Worm (Caenorhabditis elegans) whole organism, L1 larva: ENCODE measurements around the gene idpb-5.

ENCODE experiments used
- aha-1 ChIP-seq: fragments of 150-350 bp; optimal IDR thresholded peaks from 2 replicates; lab custom pipeline; 2014; ENCODE audit warnings: missing biosample characterization, missing genetic modification characterization
- aly-2 ChIP-seq: fragments of 150-350 bp; optimal IDR thresholded peaks from 2 replicates; lab custom pipeline; 2014; ENCODE audit warnings: missing biosample characterization, missing genetic modification characterization
- blmp-1 ChIP-seq: fragments of 150-350 bp; optimal IDR thresholded peaks from 2 replicates; lab custom pipeline; 2014; ENCODE audit warnings: missing biosample characterization, missing genetic modification characterization
- ceh-63 ChIP-seq: fragments of 200-800 bp; sonication (Bioruptor generic); optimal IDR thresholded peaks from 2 replicates; lab custom pipeline; 2018; ENCODE audit warnings: mild to moderate bottlenecking, missing genetic modification characterization, missing compliant biosample characterization
- ceh-8 ChIP-seq: fragments of 200-800 bp; sonication (Bioruptor generic); optimal IDR thresholded peaks from 2 replicates; lab custom pipeline; 2018; ENCODE audit warnings: mild to moderate bottlenecking, missing genetic modification characterization, moderate library complexity, missing compliant biosample characterization
- dpl-1 ChIP-seq, 3 experiments: fragments of 150-350 bp in 2 of 3; sonication (generic microtip) in 1 of 3; optimal IDR thresholded peaks; 2 replicates each; lab custom pipeline; 2014 to 2017; ENCODE audit warnings: missing biosample characterization in 3 of 3, missing genetic modification characterization in 3 of 3, missing genetic modification reagents in 3 of 3
- dsc-1 ChIP-seq: sonication (generic microtip); optimal IDR thresholded peaks from 2 replicates; lab custom pipeline; 2016; ENCODE audit warnings: mild to moderate bottlenecking, missing genetic modification characterization, missing compliant biosample characterization
- efl-1 ChIP-seq, 4 experiments: fragments of 150-350 bp; optimal IDR thresholded peaks in 3 of 4; peaks in 1 of 4; 1 replicate in 1 of 4; 2 replicates in 3 of 4; lab custom pipeline; 2014; ENCODE audit warnings: missing biosample characterization in 2 of 4, missing genetic modification characterization in 2 of 4, missing genetic modification reagents in 2 of 4
- egl-27 ChIP-seq, 2 experiments: fragments of 150-350 bp in 1 of 2; sonication (generic microtip); optimal IDR thresholded peaks; 3 replicates each; lab custom pipeline; 2017 to 2018; ENCODE audit warnings: missing biosample characterization in 2 of 2, missing genetic modification characterization in 2 of 2, missing genetic modification reagents in 2 of 2
- elt-2 ChIP-seq: sonication (generic microtip); optimal IDR thresholded peaks from 2 replicates; lab custom pipeline; 2016; ENCODE audit warnings: missing genetic modification characterization, mild to moderate bottlenecking, inconsistent platforms, missing compliant biosample characterization, missing genetic modification reagents
- ets-5 ChIP-seq: fragments of 200-800 bp; sonication (Bioruptor generic); IDR thresholded peaks from 2 replicates; pipeline ENCODE4 v1.3.6; 2022; ENCODE audit warnings: missing genetic modification characterization, missing compliant biosample characterization
- fkh-10 ChIP-seq: sonication (generic microtip); optimal IDR thresholded peaks from 2 replicates; lab custom pipeline; 2017; ENCODE audit warnings: missing biosample characterization, missing genetic modification reagents, missing genetic modification characterization
- fkh-4 ChIP-seq: sonication (generic microtip); optimal IDR thresholded peaks from 2 replicates; lab custom pipeline; 2016; ENCODE audit warnings: missing compliant biosample characterization, missing genetic modification characterization, borderline replicate concordance
- fkh-8 ChIP-seq: sonication (generic microtip); optimal IDR thresholded peaks from 2 replicates; lab custom pipeline; 2016; ENCODE audit warnings: mild to moderate bottlenecking, missing genetic modification characterization, missing compliant biosample characterization
- hlh-17 ChIP-seq: fragments of 200-800 bp; sonication (Bioruptor generic); optimal IDR thresholded peaks from 2 replicates; lab custom pipeline; 2018; ENCODE audit warnings: missing genetic modification characterization, mild to moderate bottlenecking, missing compliant biosample characterization, moderate library complexity, borderline replicate concordance
- isw-1 ChIP-seq: fragments of 200-800 bp; sonication (Bioruptor generic); IDR thresholded peaks from 2 replicates; pipeline ENCODE4 v1.3.6; 2022; ENCODE audit warnings: missing genetic modification characterization, missing compliant biosample characterization
- jun-1 ChIP-seq: fragments of 150-350 bp; optimal IDR thresholded peaks from 2 replicates; lab custom pipeline; 2014; ENCODE audit warnings: missing biosample characterization, missing genetic modification reagents, missing genetic modification characterization
- lin-14 ChIP-seq: fragments of 200-800 bp; sonication (Bioruptor generic); optimal IDR thresholded peaks from 2 replicates; lab custom pipeline; 2018; ENCODE audit warnings: mild to moderate bottlenecking, missing genetic modification characterization, moderate library complexity, missing compliant biosample characterization
- lin-35 ChIP-seq, 2 experiments: fragments of 150-350 bp; optimal IDR thresholded peaks; 2 replicates each; lab custom pipeline; 2014; ENCODE audit warnings: missing biosample characterization in 2 of 2, missing genetic modification characterization in 2 of 2, missing genetic modification reagents in 2 of 2
- lin-39 ChIP-seq: fragments of 150-350 bp; optimal IDR thresholded peaks from 2 replicates; lab custom pipeline; 2014; ENCODE audit warnings: missing biosample characterization, missing genetic modification reagents, missing genetic modification characterization
- lir-3 ChIP-seq: sonication (generic microtip); optimal IDR thresholded peaks from 2 replicates; lab custom pipeline; 2016; ENCODE audit warnings: mild to moderate bottlenecking, missing genetic modification characterization, moderate library complexity, missing compliant biosample characterization; ENCODE audit not compliant: poor library complexity
- lsy-2 ChIP-seq, 2 experiments: fragments of 150-350 bp; optimal IDR thresholded peaks; 2 replicates each; lab custom pipeline; 2014; ENCODE audit warnings: missing biosample characterization in 2 of 2, missing genetic modification characterization in 2 of 2
- mep-1 ChIP-seq: fragments of 150-350 bp; optimal IDR thresholded peaks from 2 replicates; lab custom pipeline; 2014; ENCODE audit warnings: missing biosample characterization, missing genetic modification characterization
- nhr-11 ChIP-seq: fragments of 150-350 bp; optimal IDR thresholded peaks from 2 replicates; lab custom pipeline; 2014; ENCODE audit warnings: missing biosample characterization, missing genetic modification characterization
- nhr-20 ChIP-seq: sonication (generic microtip); optimal IDR thresholded peaks from 2 replicates; lab custom pipeline; 2016; ENCODE audit warnings: mild to moderate bottlenecking, missing genetic modification characterization, missing compliant biosample characterization
- nhr-237 ChIP-seq: fragments of 150-350 bp; optimal IDR thresholded peaks from 2 replicates; lab custom pipeline; 2014; ENCODE audit warnings: missing biosample characterization, missing genetic modification characterization
- nhr-28 ChIP-seq: fragments of 150-350 bp; optimal IDR thresholded peaks from 2 replicates; lab custom pipeline; 2014; ENCODE audit warnings: missing biosample characterization, missing genetic modification characterization
- nhr-47 ChIP-seq: sonication (generic microtip); optimal IDR thresholded peaks from 2 replicates; lab custom pipeline; 2016; ENCODE audit warnings: mild to moderate bottlenecking, missing genetic modification characterization, moderate library complexity, missing compliant biosample characterization
- nhr-71 ChIP-seq: sonication (generic microtip); optimal IDR thresholded peaks from 2 replicates; lab custom pipeline; 2016; ENCODE audit warnings: mild to moderate bottlenecking, missing genetic modification characterization, moderate library complexity, missing compliant biosample characterization
- nhr-76 ChIP-seq: sonication (generic microtip); optimal IDR thresholded peaks from 2 replicates; lab custom pipeline; 2017; ENCODE audit warnings: missing biosample characterization, missing genetic modification characterization
- nhr-84 ChIP-seq: sonication (generic microtip); optimal IDR thresholded peaks from 2 replicates; lab custom pipeline; 2017; ENCODE audit warnings: missing biosample characterization, missing genetic modification characterization
- nhr-90 ChIP-seq: sonication (generic microtip); optimal IDR thresholded peaks from 2 replicates; lab custom pipeline; 2016; ENCODE audit warnings: mild to moderate bottlenecking, missing genetic modification characterization, missing compliant biosample characterization; ENCODE audit not compliant: poor library complexity
- pag-3 ChIP-seq: sonication (generic microtip); optimal IDR thresholded peaks from 2 replicates; lab custom pipeline; 2017; ENCODE audit warnings: missing genetic modification characterization, mild to moderate bottlenecking, missing compliant biosample characterization, antibody characterized with exemption, borderline replicate concordance; ENCODE audit not compliant: insufficient read depth
- skn-1 ChIP-seq: fragments of 150-350 bp; optimal IDR thresholded peaks from 2 replicates; lab custom pipeline; 2014; ENCODE audit warnings: missing biosample characterization, missing genetic modification characterization
- sptf-1 ChIP-seq: fragments of 150-350 bp; optimal IDR thresholded peaks from 2 replicates; lab custom pipeline; 2014; ENCODE audit warnings: missing biosample characterization, missing genetic modification characterization
- swsn-7 ChIP-seq: sonication (generic microtip); optimal IDR thresholded peaks from 2 replicates; lab custom pipeline; 2016; ENCODE audit warnings: missing genetic modification characterization, missing compliant biosample characterization
- tbx-2 ChIP-seq: sonication (generic microtip); optimal IDR thresholded peaks from 2 replicates; lab custom pipeline; 2016; ENCODE audit warnings: missing genetic modification characterization, missing compliant biosample characterization
- tlp-1 ChIP-seq: fragments of 150-350 bp; optimal IDR thresholded peaks from 2 replicates; lab custom pipeline; 2014; ENCODE audit warnings: missing biosample characterization, missing genetic modification characterization
- unc-130 ChIP-seq: fragments of 150-350 bp; optimal IDR thresholded peaks from 2 replicates; lab custom pipeline; 2017; ENCODE audit warnings: missing biosample characterization, missing genetic modification characterization, inconsistent platforms
- unc-30 ChIP-seq: sonication (generic microtip); optimal IDR thresholded peaks from 2 replicates; lab custom pipeline; 2017; ENCODE audit warnings: missing biosample characterization, missing genetic modification characterization
- unc-86 ChIP-seq: sonication (generic microtip); optimal IDR thresholded peaks from 2 replicates; lab custom pipeline; 2016; ENCODE audit warnings: missing genetic modification characterization, missing compliant biosample characterization
- unc-98 ChIP-seq: fragments of 200-800 bp; sonication (Bioruptor generic); IDR thresholded peaks from 2 replicates; pipeline ENCODE4 v1.3.6; 2022; ENCODE audit warnings: missing genetic modification characterization, missing compliant biosample characterization
- vab-15 ChIP-seq: sonication (generic microtip); optimal IDR thresholded peaks from 2 replicates; lab custom pipeline; 2017; ENCODE audit warnings: missing genotype, mild to moderate bottlenecking, missing genetic modification characterization, missing compliant biosample characterization
- zip-4 ChIP-seq: fragments of 200-800 bp; sonication (Bioruptor generic); optimal IDR thresholded peaks from 2 replicates; lab custom pipeline; 2018; ENCODE audit warnings: mild to moderate bottlenecking, missing genetic modification characterization, moderate library complexity, missing compliant biosample characterization

Gene idpb-5

DNA sequence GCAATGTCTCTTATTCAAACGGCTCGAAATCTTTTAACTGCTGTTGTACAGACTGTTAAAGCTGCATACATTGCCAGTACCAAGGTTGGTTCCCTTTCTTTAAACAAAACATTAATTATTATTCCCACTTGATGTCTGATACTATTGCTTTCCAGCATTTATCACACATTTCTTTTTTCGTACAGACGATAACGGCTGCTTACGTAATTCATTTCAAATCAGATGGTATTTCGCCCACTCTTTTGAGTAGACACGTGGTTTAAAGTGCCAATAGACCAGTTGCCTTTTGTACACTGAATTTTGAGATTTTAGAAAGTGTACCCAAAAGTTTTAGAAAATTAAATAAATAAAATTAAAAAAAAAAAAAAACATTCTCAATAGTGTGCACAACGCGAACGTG lies 10.1 kb downstream of the idpb-5 start:
- no peak for TF ChIP-seq egl-27 (tag; optimal IDR thresholded peaks at IDR 0.05; lab: Kevin White, UChicago)
- no peak for TF ChIP-seq isw-1 (GFP tag; lab: Robert Waterston, UW)
- TF ChIP-seq ets-5 (GFP tag; lab: Robert Waterston, UW): no peak
- no peak for TF ChIP-seq nhr-47 (tag; lab: Kevin White, UChicago)
- no peak for TF ChIP-seq aha-1 (tag; lab: Kevin White, UChicago)
- TF ChIP-seq efl-1 (optimal IDR thresholded peaks at IDR 0.05; lab: Kevin White, UChicago): no peak
- no peak for TF ChIP-seq efl-1 (GFP tag; optimal IDR thresholded peaks at IDR 0.05 in 1 of 2; lab: Kevin White, UChicago)
- no peak for TF ChIP-seq blmp-1
- TF ChIP-seq hlh-17: no peak
- TF ChIP-seq fkh-4 (tag; lab: Kevin White, UChicago): no peak
- TF ChIP-seq nhr-20: peak; percentile 17
- TF ChIP-seq mep-1 (tag; lab: Kevin White, UChicago): no peak
- no peak for TF ChIP-seq fkh-8 (tag; lab: Kevin White, UChicago)
- TF ChIP-seq elt-2 (tag; lab: Kevin White, UChicago): peak; percentile 72
- no peak for TF ChIP-seq tlp-1
- TF ChIP-seq nhr-84 (tag; lab: Kevin White, UChicago): no peak
- peak in 1 of 2 experiments; percentile 53 for TF ChIP-seq lin-35 (GFP tag; optimal IDR thresholded peaks at IDR 0.05; lab: Kevin White, UChicago)
- no peak for TF ChIP-seq dsc-1 (tag; lab: Kevin White, UChicago)
- no peak for TF ChIP-seq lir-3 (tag; lab: Kevin White, UChicago)
- TF ChIP-seq pag-3 (tag; lab: Kevin White, UChicago): no peak
- TF ChIP-seq unc-98 (GFP tag; lab: Robert Waterston, UW): no peak
- no peak for TF ChIP-seq ceh-8 (GFP tag; lab: Kevin White, UChicago)

DNA sequence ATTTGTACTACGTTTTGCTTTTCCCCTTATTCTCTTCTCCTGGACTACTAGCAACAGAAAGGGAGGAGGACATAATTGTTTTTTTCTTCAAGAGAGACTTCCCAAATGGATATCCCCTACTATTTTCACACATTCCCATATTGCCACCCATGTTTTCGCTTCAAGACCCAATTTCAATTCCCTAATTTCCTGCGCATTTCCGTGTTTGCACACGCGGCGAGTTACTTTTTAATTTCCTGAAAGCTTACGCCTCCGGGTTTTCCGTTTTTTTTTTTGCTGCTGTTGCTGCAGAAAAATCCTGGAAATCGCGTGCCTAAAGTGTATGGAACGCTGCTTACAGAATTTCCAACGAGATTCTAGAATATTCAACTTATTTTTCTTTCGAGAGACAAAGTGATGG lies 13.0 kb downstream of the idpb-5 start:
- TF ChIP-seq nhr-47 (tag; lab: Kevin White, UChicago) (peak; percentile 34), efl-1 (optimal IDR thresholded peaks at IDR 0.05; lab: Kevin White, UChicago) (no peak), efl-1 (GFP tag; optimal IDR thresholded peaks at IDR 0.05 in 1 of 2; lab: Kevin White, UChicago) (peak in 1 of 2 experiments; percentile 83), egl-27 (tag; optimal IDR thresholded peaks at IDR 0.05; lab: Kevin White, UChicago) (no peak), ceh-63 (GFP tag; lab: Kevin White, UChicago) (no peak), lin-14 (GFP tag; lab: Kevin White, UChicago) (peak; percentile 24), fkh-8 (tag; lab: Kevin White, UChicago) (peak; percentile 60)

DNA sequence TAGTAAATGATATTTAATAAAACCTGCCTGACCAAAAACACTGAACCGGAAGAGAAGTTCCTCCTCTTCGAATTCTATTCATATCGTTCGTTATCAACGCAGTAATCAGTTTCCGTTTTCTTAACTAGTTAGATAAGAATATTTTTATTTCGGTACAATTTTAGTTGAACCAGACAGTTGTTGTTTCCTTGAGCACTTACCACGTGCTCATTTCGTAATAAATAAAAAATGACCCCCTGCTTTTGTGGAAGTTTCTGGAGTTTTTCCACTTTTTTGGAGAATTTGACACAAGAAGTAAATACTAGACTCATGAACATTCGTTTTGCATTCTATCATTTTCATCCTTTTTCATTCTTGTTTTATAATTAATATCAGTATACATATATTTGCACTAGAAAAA lies 14.4 kb downstream of the idpb-5 start:
- TF ChIP-seq unc-86: peak; percentile 23
- TF ChIP-seq lin-35 (GFP tag; optimal IDR thresholded peaks at IDR 0.05; lab: Kevin White, UChicago): peak in 1 of 2 experiments; percentile 5
- TF ChIP-seq lin-14 (GFP tag; lab: Kevin White, UChicago): peak; percentile 40
- no peak for TF ChIP-seq nhr-47 (tag; lab: Kevin White, UChicago)
- TF ChIP-seq skn-1 (tag; lab: Kevin White, UChicago): peak; percentile 30
- TF ChIP-seq jun-1 (tag; lab: Kevin White, UChicago): no peak
- TF ChIP-seq nhr-71: peak; percentile 28

DNA sequence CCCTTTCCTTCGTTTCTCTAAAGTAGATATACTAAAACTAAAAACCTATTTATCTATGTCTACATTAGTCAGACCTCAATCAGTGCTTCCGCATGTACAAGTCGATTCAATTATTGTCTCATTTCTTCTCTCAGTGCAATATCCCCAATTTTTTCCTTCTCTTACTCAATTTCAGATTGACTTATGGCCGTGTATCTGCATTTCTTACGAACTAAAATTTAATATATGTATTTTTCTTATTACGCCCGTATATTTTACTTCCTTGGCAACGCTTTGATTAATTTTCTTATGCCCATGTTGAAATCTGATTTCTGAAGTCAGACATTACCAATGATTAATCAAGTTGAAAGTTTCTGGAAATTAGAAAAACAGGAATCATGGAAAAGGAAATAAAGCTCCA lies 15.6 kb downstream of the idpb-5 start:
- TF ChIP-seq blmp-1: no peak
- no peak for TF ChIP-seq unc-130
- TF ChIP-seq nhr-76 (tag; lab: Kevin White, UChicago): no peak
- TF ChIP-seq swsn-7 (tag; lab: Kevin White, UChicago): peak; percentile 29
- TF ChIP-seq dpl-1 (GFP tag; optimal IDR thresholded peaks at IDR 0.05; lab: Kevin White, UChicago): no peak
- peak; percentile 1 to 20 for TF ChIP-seq lsy-2 (tag; optimal IDR thresholded peaks at IDR 0.05; lab: Kevin White, UChicago)
- TF ChIP-seq sptf-1: no peak
- TF ChIP-seq unc-30 (tag; lab: Kevin White, UChicago): no peak
- TF ChIP-seq zip-4 (GFP tag; lab: Kevin White, UChicago): no peak
- TF ChIP-seq tlp-1: no peak
- peak; percentile 54 for TF ChIP-seq nhr-11 (tag; lab: Kevin White, UChicago)
- TF ChIP-seq lin-39 (tag; lab: Kevin White, UChicago): no peak
- TF ChIP-seq jun-1 (tag; lab: Kevin White, UChicago): no peak
- TF ChIP-seq ceh-63 (GFP tag; lab: Kevin White, UChicago): no peak
- TF ChIP-seq nhr-47 (tag; lab: Kevin White, UChicago): peak; percentile 60
- TF ChIP-seq vab-15: no peak
- no peak for TF ChIP-seq unc-86
- peak; percentile 82 for TF ChIP-seq fkh-8 (tag; lab: Kevin White, UChicago)
- TF ChIP-seq nhr-237 (tag; lab: Kevin White, UChicago): peak; percentile 54
- no peak for TF ChIP-seq aly-2 (tag; lab: Kevin White, UChicago)
- TF ChIP-seq nhr-20: peak; percentile 20
- peak; percentile 27 for TF ChIP-seq tbx-2
- TF ChIP-seq isw-1 (GFP tag; lab: Robert Waterston, UW): no peak
- peak; percentile 75 for TF ChIP-seq lin-14 (GFP tag; lab: Kevin White, UChicago)
- no peak for TF ChIP-seq nhr-90
- TF ChIP-seq fkh-10 (GFP tag; lab: Kevin White, UChicago): no peak
- no peak for TF ChIP-seq nhr-28 (tag; lab: Kevin White, UChicago)
